Worm (Caenorhabditis elegans) whole organism, L1 larva: ENCODE results near the gene ddx-17.
A peak's percentile ranks its signal among the peaks of the same experiment; 100 is the strongest.

Experiments used
- C34B4.2 ChIP-seq: sonication (generic microtip); optimal IDR thresholded peaks from 2 replicates; lab custom pipeline; 2017; ENCODE audit warnings: mild to moderate bottlenecking, missing genetic modification characterization, missing compliant biosample characterization
- F16B12.6 ChIP-seq: fragments of 150-350 bp; optimal IDR thresholded peaks from 2 replicates; lab custom pipeline; 2014; ENCODE audit warnings: missing biosample characterization, missing genetic modification characterization
- aha-1 ChIP-seq: fragments of 150-350 bp; optimal IDR thresholded peaks from 2 replicates; lab custom pipeline; 2014; ENCODE audit warnings: missing biosample characterization, missing genetic modification characterization
- alr-1 ChIP-seq: fragments of 200-800 bp; sonication (Bioruptor generic); optimal IDR thresholded peaks from 2 replicates; lab custom pipeline; 2018; ENCODE audit warnings: borderline replicate concordance, mild to moderate bottlenecking, missing genetic modification characterization, missing compliant biosample characterization
- aly-2 ChIP-seq: fragments of 150-350 bp; optimal IDR thresholded peaks from 2 replicates; lab custom pipeline; 2014; ENCODE audit warnings: missing biosample characterization, missing genetic modification characterization
- blmp-1 ChIP-seq: fragments of 150-350 bp; optimal IDR thresholded peaks from 2 replicates; lab custom pipeline; 2014; ENCODE audit warnings: missing biosample characterization, missing genetic modification characterization
- ceh-63 ChIP-seq: fragments of 200-800 bp; sonication (Bioruptor generic); optimal IDR thresholded peaks from 2 replicates; lab custom pipeline; 2018; ENCODE audit warnings: mild to moderate bottlenecking, missing genetic modification characterization, missing compliant biosample characterization
- ceh-82 ChIP-seq, 3 experiments: fragments of 150-350 bp in 1 of 3; sonication (generic microtip) in 2 of 3; optimal IDR thresholded peaks; 2 replicates each; lab custom pipeline; 2014 to 2017; ENCODE audit warnings: missing biosample characterization in 3 of 3, missing genetic modification characterization in 3 of 3
- ceh-88 ChIP-seq: fragments of 200-800 bp; sonication (Bioruptor generic); IDR thresholded peaks from 2 replicates; pipeline ENCODE4 v1.3.6; 2022; ENCODE audit warnings: missing genetic modification characterization, missing compliant biosample characterization
- dpl-1 ChIP-seq, 3 experiments: fragments of 150-350 bp in 2 of 3; sonication (generic microtip) in 1 of 3; optimal IDR thresholded peaks; 2 replicates each; lab custom pipeline; 2014 to 2017; ENCODE audit warnings: missing biosample characterization in 3 of 3, missing genetic modification characterization in 3 of 3, missing genetic modification reagents in 3 of 3
- dsc-1 ChIP-seq: sonication (generic microtip); optimal IDR thresholded peaks from 2 replicates; lab custom pipeline; 2016; ENCODE audit warnings: mild to moderate bottlenecking, missing genetic modification characterization, missing compliant biosample characterization
- efl-1 ChIP-seq, 4 experiments: fragments of 150-350 bp; optimal IDR thresholded peaks in 3 of 4; peaks in 1 of 4; 1 replicate in 1 of 4; 2 replicates in 3 of 4; lab custom pipeline; 2014; ENCODE audit warnings: missing biosample characterization in 2 of 4, missing genetic modification characterization in 2 of 4, missing genetic modification reagents in 2 of 4
- egl-13 ChIP-seq: sonication (generic microtip); optimal IDR thresholded peaks from 2 replicates; lab custom pipeline; 2016; ENCODE audit warnings: missing genotype, missing genetic modification reagents, missing genetic modification characterization, missing compliant biosample characterization
- egl-27 ChIP-seq, 2 experiments: fragments of 150-350 bp in 1 of 2; sonication (generic microtip); optimal IDR thresholded peaks; 3 replicates each; lab custom pipeline; 2017 to 2018; ENCODE audit warnings: missing biosample characterization in 2 of 2, missing genetic modification characterization in 2 of 2, missing genetic modification reagents in 2 of 2
- elt-2 ChIP-seq: sonication (generic microtip); optimal IDR thresholded peaks from 2 replicates; lab custom pipeline; 2016; ENCODE audit warnings: missing genetic modification characterization, mild to moderate bottlenecking, inconsistent platforms, missing compliant biosample characterization, missing genetic modification reagents
- elt-3 ChIP-seq, 6 experiments: fragments of 150-350 bp in 1 of 6; sonication (generic microtip); optimal IDR thresholded peaks; 2 replicates each; lab custom pipeline; 2017 to 2018; ENCODE audit warnings: missing biosample characterization in 6 of 6, missing genetic modification characterization in 6 of 6, inconsistent platforms in 1 of 6
- ets-5 ChIP-seq: fragments of 200-800 bp; sonication (Bioruptor generic); IDR thresholded peaks from 2 replicates; pipeline ENCODE4 v1.3.6; 2022; ENCODE audit warnings: missing genetic modification characterization, missing compliant biosample characterization
- fkh-4 ChIP-seq: sonication (generic microtip); optimal IDR thresholded peaks from 2 replicates; lab custom pipeline; 2016; ENCODE audit warnings: missing compliant biosample characterization, missing genetic modification characterization, borderline replicate concordance
- fos-1 ChIP-seq: fragments of 150-350 bp; optimal IDR thresholded peaks from 2 replicates; lab custom pipeline; 2014; ENCODE audit warnings: missing biosample characterization, missing genetic modification characterization
- hlh-4 ChIP-seq: sonication (generic microtip); optimal IDR thresholded peaks from 2 replicates; lab custom pipeline; 2016; ENCODE audit warnings: mild to moderate bottlenecking, missing genetic modification characterization, missing compliant biosample characterization
- irx-1 ChIP-seq: sonication (generic microtip); optimal IDR thresholded peaks from 2 replicates; lab custom pipeline; 2016; ENCODE audit warnings: missing genetic modification characterization, missing compliant biosample characterization
- jun-1 ChIP-seq: fragments of 150-350 bp; optimal IDR thresholded peaks from 2 replicates; lab custom pipeline; 2014; ENCODE audit warnings: missing biosample characterization, missing genetic modification reagents, missing genetic modification characterization
- lin-13 ChIP-seq: fragments of 150-350 bp; optimal IDR thresholded peaks from 2 replicates; lab custom pipeline; 2014; ENCODE audit warnings: missing biosample characterization, missing genetic modification reagents, missing genetic modification characterization
- lin-14 ChIP-seq: fragments of 200-800 bp; sonication (Bioruptor generic); optimal IDR thresholded peaks from 2 replicates; lab custom pipeline; 2018; ENCODE audit warnings: mild to moderate bottlenecking, missing genetic modification characterization, moderate library complexity, missing compliant biosample characterization
- lin-15B ChIP-seq: fragments of 150-350 bp; sonication (generic microtip); optimal IDR thresholded peaks from 3 replicates; lab custom pipeline; 2014; ENCODE audit warnings: missing biosample characterization, missing genetic modification characterization
- lir-3 ChIP-seq: sonication (generic microtip); optimal IDR thresholded peaks from 2 replicates; lab custom pipeline; 2016; ENCODE audit warnings: mild to moderate bottlenecking, missing genetic modification characterization, moderate library complexity, missing compliant biosample characterization; ENCODE audit not compliant: poor library complexity
- lsy-2 ChIP-seq, 2 experiments: fragments of 150-350 bp; optimal IDR thresholded peaks; 2 replicates each; lab custom pipeline; 2014; ENCODE audit warnings: missing biosample characterization in 2 of 2, missing genetic modification characterization in 2 of 2
- mab-9 ChIP-seq: fragments of 200-800 bp; sonication (Bioruptor generic); IDR thresholded peaks from 2 replicates; pipeline ENCODE4 v1.3.6; 2022; ENCODE audit warnings: missing genetic modification reagents, missing genetic modification characterization, missing compliant biosample characterization
- mdl-1 ChIP-seq, 2 experiments: fragments of 150-350 bp; optimal IDR thresholded peaks; 2 replicates each; lab custom pipeline; 2014 to 2017; ENCODE audit warnings: missing biosample characterization in 2 of 2, missing genetic modification characterization in 2 of 2, inconsistent platforms in 1 of 2
- mef-2 ChIP-seq: fragments of 150-350 bp; optimal IDR thresholded peaks from 2 replicates; lab custom pipeline; 2014; ENCODE audit warnings: missing biosample characterization, missing genetic modification characterization
- nhr-11 ChIP-seq: fragments of 150-350 bp; optimal IDR thresholded peaks from 2 replicates; lab custom pipeline; 2014; ENCODE audit warnings: missing biosample characterization, missing genetic modification characterization
- nhr-20 ChIP-seq: sonication (generic microtip); optimal IDR thresholded peaks from 2 replicates; lab custom pipeline; 2016; ENCODE audit warnings: mild to moderate bottlenecking, missing genetic modification characterization, missing compliant biosample characterization
- nhr-237 ChIP-seq: fragments of 150-350 bp; optimal IDR thresholded peaks from 2 replicates; lab custom pipeline; 2014; ENCODE audit warnings: missing biosample characterization, missing genetic modification characterization
- nhr-77 ChIP-seq: fragments of 150-350 bp; optimal IDR thresholded peaks from 2 replicates; lab custom pipeline; 2014; ENCODE audit warnings: missing biosample characterization, missing genetic modification characterization
- nhr-84 ChIP-seq: sonication (generic microtip); optimal IDR thresholded peaks from 2 replicates; lab custom pipeline; 2017; ENCODE audit warnings: missing biosample characterization, missing genetic modification characterization
- nhr-85 ChIP-seq: sonication (generic microtip); peaks from one replicate; lab custom pipeline; 2016; ENCODE audit warnings: missing genetic modification characterization, inconsistent platforms, missing compliant biosample characterization
- pax-3 ChIP-seq: fragments of 200-800 bp; sonication (Bioruptor generic); optimal IDR thresholded peaks from 2 replicates; lab custom pipeline; 2018; ENCODE audit warnings: mild to moderate bottlenecking, missing genetic modification characterization, moderate library complexity, missing compliant biosample characterization
- pqm-1 ChIP-seq: sonication (generic microtip); optimal IDR thresholded peaks from 3 replicates; lab custom pipeline; 2017; ENCODE audit warnings: missing biosample characterization, missing genetic modification characterization
- rnt-1 ChIP-seq: sonication (generic microtip); optimal IDR thresholded peaks from 2 replicates; lab custom pipeline; 2016; ENCODE audit warnings: mild to moderate bottlenecking, missing genetic modification characterization, moderate library complexity, missing compliant biosample characterization
- snpc-4 ChIP-seq: fragments of 150-350 bp; optimal IDR thresholded peaks from 2 replicates; lab custom pipeline; 2014; ENCODE audit warnings: missing biosample characterization, missing genetic modification characterization
- sptf-1 ChIP-seq: fragments of 150-350 bp; optimal IDR thresholded peaks from 2 replicates; lab custom pipeline; 2014; ENCODE audit warnings: missing biosample characterization, missing genetic modification characterization
- unc-130 ChIP-seq: fragments of 150-350 bp; optimal IDR thresholded peaks from 2 replicates; lab custom pipeline; 2017; ENCODE audit warnings: missing biosample characterization, missing genetic modification characterization, inconsistent platforms
- unc-30 ChIP-seq: sonication (generic microtip); optimal IDR thresholded peaks from 2 replicates; lab custom pipeline; 2017; ENCODE audit warnings: missing biosample characterization, missing genetic modification characterization
- xbp-1 ChIP-seq: sonication (generic microtip); optimal IDR thresholded peaks from 2 replicates; lab custom pipeline; 2016; ENCODE audit warnings: missing genetic modification characterization, missing compliant biosample characterization
- ztf-11 ChIP-seq, 2 experiments: sonication (generic microtip); optimal IDR thresholded peaks; 2 replicates each; lab custom pipeline; 2016 to 2017; ENCODE audit warnings: missing genetic modification characterization in 2 of 2, missing biosample characterization in 1 of 2, missing compliant biosample characterization in 1 of 2
- ztf-4 ChIP-seq: fragments of 150-350 bp; optimal IDR thresholded peaks from 2 replicates; lab custom pipeline; 2014; ENCODE audit warnings: missing biosample characterization, missing genetic modification characterization

ddx-17 gene

ce11 chrV:13980807-13981206 lies 31.0 kb downstream of the ddx-17 start, which contains the start of gene eol-1:
Gene eol-1, minus strand, starts transcription at chrV:13980907.
- TF ChIP-seq unc-30 (tag; lab: Kevin White, UChicago) (no peak), ets-5 (GFP tag; lab: Robert Waterston, UW) (no peak), unc-130 (tag; lab: Kevin White, UChicago) (no peak), nhr-237 (tag; lab: Kevin White, UChicago) (no peak), lsy-2 (tag; optimal IDR thresholded peaks at IDR 0.05; lab: Kevin White, UChicago) (no peak), efl-1 (optimal IDR thresholded peaks at IDR 0.05; lab: Kevin White, UChicago) (no peak), efl-1 (GFP tag; optimal IDR thresholded peaks at IDR 0.05 in 1 of 2; lab: Kevin White, UChicago) (peak in 1 of 2 experiments; percentile 81), alr-1 (no peak), C34B4.2 (no peak)

- no peak for TF ChIP-seq lin-13 (GFP tag; lab: Kevin White, UChicago)
- TF ChIP-seq ztf-4 (tag; lab: Kevin White, UChicago) = no peak
- TF ChIP-seq nhr-11 = no peak
- TF ChIP-seq unc-30 (tag; lab: Kevin White, UChicago) = no peak
- TF ChIP-seq elt-3 (tag; optimal IDR thresholded peaks at IDR 0.05; lab: Kevin White, UChicago) = peak in 2 of 6 experiments; percentile 10 to 20
- TF ChIP-seq pax-3 (tag; lab: Kevin White, UChicago) = no peak
- TF ChIP-seq jun-1 (tag; lab: Kevin White, UChicago) = no peak
- no peak for TF ChIP-seq C34B4.2
- TF ChIP-seq lin-15B (tag; lab: Kevin White, UChicago) = no peak
- TF ChIP-seq sptf-1 (tag; lab: Kevin White, UChicago) = no peak
- TF ChIP-seq mef-2 (tag; lab: Kevin White, UChicago) = no peak
- TF ChIP-seq nhr-85 (tag; lab: Kevin White, UChicago) = peak; percentile 81
- TF ChIP-seq elt-2 = no peak
- no peak for TF ChIP-seq F16B12.6 (tag; lab: Kevin White, UChicago)
- peak; percentile 56 for TF ChIP-seq lin-14 (GFP tag; lab: Kevin White, UChicago)
- TF ChIP-seq rnt-1 (tag; lab: Kevin White, UChicago) = no peak
- TF ChIP-seq blmp-1 = peak; percentile 98
Measured at ce11 chrV:13963279-13963976, 48.4 kb downstream of the ddx-17 start, which contains the start of gene sao-1. Gene sao-1, plus strand, starts transcription at chrV:13963926.

- TF ChIP-seq ceh-82 (tag; optimal IDR thresholded peaks at IDR 0.05; lab: Kevin White, UChicago) (peak; percentile 51 to 54 (median 52)), lir-3 (tag; lab: Kevin White, UChicago) (peak; percentile 41), fkh-4 (tag; lab: Kevin White, UChicago) (no peak), mef-2 (tag; lab: Kevin White, UChicago) (no peak), lsy-2 (tag; optimal IDR thresholded peaks at IDR 0.05; lab: Kevin White, UChicago) (peak; percentile 59 to 67), ceh-63 (no peak), sptf-1 (tag; lab: Kevin White, UChicago) (no peak), nhr-20 (tag; lab: Kevin White, UChicago) (peak; percentile 60), nhr-77 (no peak), aha-1 (no peak), dsc-1 (tag; lab: Kevin White, UChicago) (peak; percentile 65), nhr-84 (no peak), pax-3 (tag; lab: Kevin White, UChicago) (no peak), ztf-11 (tag; optimal IDR thresholded peaks at IDR 0.05; lab: Kevin White, UChicago) (peak; percentile 27 to 34), fos-1 (tag; lab: Kevin White, UChicago) (no peak), snpc-4 (tag; lab: Kevin White, UChicago) (peak; percentile 69), rnt-1 (tag; lab: Kevin White, UChicago) (peak; percentile 82), dpl-1 (GFP tag; optimal IDR thresholded peaks at IDR 0.05; lab: Kevin White, UChicago) (peak; percentile 64 to 71 (median 67)), irx-1 (tag; lab: Kevin White, UChicago) (peak; percentile 8), elt-3 (tag; optimal IDR thresholded peaks at IDR 0.05; lab: Kevin White, UChicago) (peak in 1 of 6 experiments; percentile 31), aly-2 (no peak), hlh-4 (tag; lab: Kevin White, UChicago) (no peak), nhr-85 (tag; lab: Kevin White, UChicago) (peak; percentile 74), ceh-88 (no peak), jun-1 (tag; lab: Kevin White, UChicago) (no peak), mab-9 (GFP tag; lab: Robert Waterston, UW) (no peak), mdl-1 (tag; optimal IDR thresholded peaks at IDR 0.05; lab: Kevin White, UChicago) (no peak), pqm-1 (tag; lab: Kevin White, UChicago) (no peak), unc-30 (tag; lab: Kevin White, UChicago) (no peak), egl-13 (no peak), xbp-1 (tag; lab: Kevin White, UChicago) (peak; percentile 40), egl-27 (tag; optimal IDR thresholded peaks at IDR 0.05; lab: Kevin White, UChicago) (no peak)
Measured at ce11 chrV:13961927-13962419, 49.9 kb downstream of the ddx-17 start, which contains the start of the genes algn-13 and R10D12.13. Gene algn-13, minus strand, starts transcription at chrV:13961977. Gene R10D12.13, plus strand, starts transcription at chrV:13962417.
